Worm (Caenorhabditis elegans): Measurements from ENCODE around the gene srw-13.

DNA sequence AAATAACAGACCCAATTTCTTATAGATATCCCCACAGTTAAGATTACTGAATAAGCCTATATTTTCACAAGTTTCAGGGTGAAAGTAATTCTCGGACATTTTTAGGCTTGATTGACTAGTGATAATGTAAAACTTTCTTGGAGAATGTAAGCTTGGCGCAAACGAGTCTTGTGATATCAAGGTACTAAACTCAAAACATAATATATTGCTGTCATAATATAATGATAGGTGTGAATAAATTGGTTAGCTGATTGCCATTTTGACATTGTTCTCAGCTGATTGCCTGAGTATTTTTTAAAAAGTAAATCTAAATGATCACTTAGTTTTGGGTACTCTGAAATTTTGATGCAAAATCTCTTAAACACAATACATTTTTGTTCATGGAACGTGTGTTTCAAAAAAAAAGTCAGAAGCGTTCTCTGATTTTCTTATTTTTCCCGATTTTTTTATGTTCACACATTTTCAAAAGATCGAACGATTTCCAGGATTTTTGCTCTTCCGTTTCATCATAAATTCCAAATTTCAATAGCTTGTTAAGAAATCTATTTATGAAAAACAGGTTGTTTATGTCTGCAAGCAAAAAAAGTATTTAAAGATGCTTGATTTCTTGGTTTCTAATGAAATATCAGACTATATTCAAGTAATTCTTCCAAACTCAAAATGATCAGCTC lies 49.1 kb downstream of the srw-13 start, which contains the start of the genes srw-19 and srx-51:
- TF ChIP-seq ceh-39 (tag; optimal IDR thresholded peaks at IDR 0.05) (no peak), unc-120 (tag; optimal IDR thresholded peaks at IDR 0.05; ENCODE audit: poor library complexity, severe bottlenecking) (no peak), elt-3 (tag; optimal IDR thresholded peaks at IDR 0.05) (no peak), ceh-83 (GFP tag; optimal IDR thresholded peaks at IDR 0.05) (no peak), sptf-1 (tag; optimal IDR thresholded peaks at IDR 0.05) (no peak), lin-13 (tag; optimal IDR thresholded peaks at IDR 0.05) (no peak), mab-5 (tag; optimal IDR thresholded peaks at IDR 0.05) (no peak), nhr-76 (tag; optimal IDR thresholded peaks at IDR 0.05) (no peak)

Measured in whole organism, mixed stage, embryonic.